Worm (Caenorhabditis elegans) whole organism, L2 larva: ENCODE measurements around the gene sek-1.

Source experiments
- C34F6.9 ChIP-seq: fragments of 150-350 bp; optimal IDR thresholded peaks from 2 replicates; lab custom pipeline; 2014; ENCODE audit warnings: missing biosample characterization, missing genetic modification characterization
- F13H6.1 ChIP-seq: sonication (generic microtip); optimal IDR thresholded peaks from 2 replicates; lab custom pipeline; 2016; ENCODE audit warnings: missing genetic modification characterization, missing compliant biosample characterization
- ZK546.5 ChIP-seq: sonication (generic microtip); optimal IDR thresholded peaks from 2 replicates; lab custom pipeline; 2017; ENCODE audit warnings: missing biosample characterization, missing genetic modification characterization
- alr-1 ChIP-seq: fragments of 150-350 bp; optimal IDR thresholded peaks from 2 replicates; lab custom pipeline; 2014; ENCODE audit warnings: missing biosample characterization, missing genetic modification characterization
- aly-2 ChIP-seq: fragments of 150-350 bp; optimal IDR thresholded peaks from 2 replicates; lab custom pipeline; 2014; ENCODE audit warnings: missing biosample characterization, missing genetic modification characterization
- ama-1 ChIP-seq: fragments of 150-350 bp; optimal IDR thresholded peaks from 2 replicates; lab custom pipeline; 2018; ENCODE audit warnings: inconsistent platforms
- blmp-1 ChIP-seq: sonication (generic microtip); optimal IDR thresholded peaks from 2 replicates; lab custom pipeline; 2017; ENCODE audit warnings: missing genetic modification characterization, mild to moderate bottlenecking, missing compliant biosample characterization, antibody characterized with exemption, moderate library complexity; ENCODE audit not compliant: insufficient read depth
- ceh-16 ChIP-seq: fragments of 150-350 bp; optimal IDR thresholded peaks from 2 replicates; lab custom pipeline; 2014; ENCODE audit warnings: missing biosample characterization, missing genetic modification characterization
- crh-2 ChIP-seq: sonication (generic microtip); optimal IDR thresholded peaks from 2 replicates; lab custom pipeline; 2017; ENCODE audit warnings: missing biosample characterization, missing genetic modification characterization
- egl-27 ChIP-seq: sonication (generic microtip); optimal IDR thresholded peaks from 3 replicates; lab custom pipeline; 2017; ENCODE audit warnings: missing biosample characterization, missing genetic modification reagents, missing genetic modification characterization
- elt-1 ChIP-seq: fragments of 150-350 bp; optimal IDR thresholded peaks from 2 replicates; lab custom pipeline; 2014; ENCODE audit warnings: missing biosample characterization, missing genetic modification characterization
- elt-3 ChIP-seq: sonication (generic microtip); optimal IDR thresholded peaks from 2 replicates; lab custom pipeline; 2017; ENCODE audit warnings: missing biosample characterization, missing genetic modification characterization
- fos-1 ChIP-seq: fragments of 150-350 bp; optimal IDR thresholded peaks from 2 replicates; lab custom pipeline; 2014; ENCODE audit warnings: missing biosample characterization, missing genetic modification characterization
- gmeb-1 ChIP-seq: fragments of 150-350 bp; optimal IDR thresholded peaks from 2 replicates; lab custom pipeline; 2014; ENCODE audit warnings: missing biosample characterization, missing genetic modification characterization
- lin-13 ChIP-seq: fragments of 150-350 bp; optimal IDR thresholded peaks from 2 replicates; lab custom pipeline; 2014; ENCODE audit warnings: missing biosample characterization, missing genetic modification reagents, missing genetic modification characterization
- lsy-2 ChIP-seq, 2 experiments: fragments of 150-350 bp in 1 of 2; sonication (generic microtip) in 1 of 2; optimal IDR thresholded peaks; 2 replicates each; lab custom pipeline; 2014 to 2017; ENCODE audit warnings: missing biosample characterization in 2 of 2, missing genetic modification characterization in 2 of 2
- mab-5 ChIP-seq: fragments of 150-350 bp; optimal IDR thresholded peaks from 2 replicates; lab custom pipeline; 2014; ENCODE audit warnings: missing biosample characterization, missing genetic modification characterization
- mdl-1 ChIP-seq, 2 experiments: fragments of 150-350 bp in 1 of 2; sonication (generic microtip) in 1 of 2; optimal IDR thresholded peaks; 2 replicates each; lab custom pipeline; 2017; ENCODE audit warnings: missing biosample characterization in 2 of 2, missing genetic modification characterization in 2 of 2
- nhr-11 ChIP-seq: fragments of 150-350 bp; optimal IDR thresholded peaks from 2 replicates; lab custom pipeline; 2014; ENCODE audit warnings: missing biosample characterization, missing genetic modification characterization
- nhr-129 ChIP-seq: fragments of 150-350 bp; optimal IDR thresholded peaks from 2 replicates; lab custom pipeline; 2014; ENCODE audit warnings: missing biosample characterization, missing genetic modification characterization
- nhr-21 ChIP-seq: fragments of 150-350 bp; optimal IDR thresholded peaks from 2 replicates; lab custom pipeline; 2014; ENCODE audit warnings: missing biosample characterization, missing genetic modification characterization
- nhr-23 ChIP-seq: fragments of 150-350 bp; optimal IDR thresholded peaks from 2 replicates; lab custom pipeline; 2014; ENCODE audit warnings: missing biosample characterization, missing genetic modification reagents, missing genetic modification characterization
- nhr-25 ChIP-seq: fragments of 150-350 bp; sonication (generic microtip); optimal IDR thresholded peaks from 3 replicates; lab custom pipeline; 2014; ENCODE audit warnings: missing biosample characterization, missing genetic modification characterization
- nhr-6 ChIP-seq: fragments of 150-350 bp; optimal IDR thresholded peaks from 2 replicates; lab custom pipeline; 2014; ENCODE audit warnings: missing biosample characterization, missing genetic modification characterization
- nhr-77 ChIP-seq: fragments of 150-350 bp; optimal IDR thresholded peaks from 2 replicates; lab custom pipeline; 2014; ENCODE audit warnings: missing biosample characterization, missing genetic modification characterization
- sem-4 ChIP-seq: fragments of 150-350 bp; optimal IDR thresholded peaks from 2 replicates; lab custom pipeline; 2014; ENCODE audit warnings: missing biosample characterization, missing genetic modification reagents, missing genetic modification characterization
- sma-3 ChIP-seq: sonication (generic microtip); optimal IDR thresholded peaks from 2 replicates; lab custom pipeline; 2016; ENCODE audit warnings: missing genetic modification reagents, missing genetic modification characterization, missing compliant biosample characterization
- sma-9 ChIP-seq, 2 experiments: fragments of 150-350 bp in 1 of 2; sonication (generic microtip) in 1 of 2; optimal IDR thresholded peaks; 2 replicates each; lab custom pipeline; 2014 to 2016; ENCODE audit warnings: missing genetic modification characterization in 2 of 2, mild to moderate bottlenecking in 1 of 2, missing biosample characterization in 1 of 2, missing compliant biosample characterization in 1 of 2, missing genetic modification reagents in 1 of 2, moderate library complexity in 1 of 2
- unc-55 ChIP-seq: fragments of 150-350 bp; sonication (generic microtip); optimal IDR thresholded peaks from 3 replicates; lab custom pipeline; 2014; ENCODE audit warnings: missing biosample characterization, missing genetic modification reagents, missing genetic modification characterization
- zag-1 ChIP-seq: fragments of 150-350 bp; optimal IDR thresholded peaks from 2 replicates; lab custom pipeline; 2014; ENCODE audit warnings: missing biosample characterization, missing genetic modification characterization
- ztf-1 ChIP-seq: fragments of 200-800 bp; sonication (Bioruptor generic); conservative IDR thresholded peaks from 2 replicates; pipeline ENCODE4 v1.3.6; 2022; ENCODE audit warnings: missing genetic modification characterization, missing compliant biosample characterization
- ztf-11 ChIP-seq: sonication (generic microtip); optimal IDR thresholded peaks from 2 replicates; lab custom pipeline; 2017; ENCODE audit warnings: missing biosample characterization, missing genetic modification characterization
- ztf-4 ChIP-seq: fragments of 150-350 bp; optimal IDR thresholded peaks from 2 replicates; lab custom pipeline; 2014; ENCODE audit warnings: missing biosample characterization, missing genetic modification characterization

sek-1 gene

DNA sequence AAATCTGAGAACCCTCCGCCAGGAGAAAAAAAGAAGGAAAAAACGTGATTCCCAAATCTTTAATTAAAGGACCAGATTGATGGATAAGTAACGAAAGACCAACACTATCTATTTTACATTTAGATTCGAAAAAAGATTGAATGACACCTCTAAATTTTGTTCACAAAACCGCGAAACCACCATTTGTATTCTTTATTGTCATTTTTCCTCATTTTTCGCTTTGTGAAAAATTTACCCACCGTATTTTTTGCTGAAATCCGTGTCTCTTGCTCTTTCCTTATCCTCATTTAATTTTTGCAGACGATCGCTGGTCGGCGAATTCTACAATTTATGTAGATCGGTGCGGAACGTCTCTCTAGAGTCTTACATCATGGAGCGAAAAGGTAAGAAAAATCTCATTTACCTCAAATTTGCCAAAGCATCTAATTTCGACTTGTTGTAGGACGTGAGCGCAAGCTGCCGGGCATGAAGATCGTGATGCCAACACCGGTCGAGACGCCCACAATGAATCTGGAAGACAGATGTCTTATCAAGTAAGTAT lies at the start of gene sek-1, which contains the start of gene R03G5.6:
TSS of gene sek-1 (plus strand) at position 301 of the 541 bp plus-strand sequence.
TSS of gene R03G5.6 (minus strand) at position 491 of the 541 bp plus-strand sequence.
- TF ChIP-seq aly-2 (tag; lab: Kevin White, UChicago): no peak
- no peak for TF ChIP-seq sem-4 (tag; lab: Kevin White, UChicago)
- TF ChIP-seq nhr-129 (tag; lab: Kevin White, UChicago): no peak
- no peak for TF ChIP-seq mdl-1 (tag; optimal IDR thresholded peaks at IDR 0.05; lab: Kevin White, UChicago)
- no peak for TF ChIP-seq ceh-16 (tag; lab: Kevin White, UChicago)
- no peak for TF ChIP-seq ztf-11
- TF ChIP-seq nhr-77 (tag; lab: Kevin White, UChicago): no peak
- TF ChIP-seq lin-13: no peak
- no peak for TF ChIP-seq ztf-4 (tag; lab: Kevin White, UChicago)

ce11 chrX:7773714-7774318 lies 42.7 kb upstream of the sek-1 start:
- peak; percentile 24 for TF ChIP-seq gmeb-1 (tag; lab: Kevin White, UChicago)
- TF ChIP-seq alr-1 (tag; lab: Kevin White, UChicago): no peak
- TF ChIP-seq nhr-25 (tag; lab: Kevin White, UChicago): peak; percentile 72
- TF ChIP-seq C34F6.9 (tag; lab: Kevin White, UChicago): peak; percentile 4
- no peak for TF ChIP-seq sem-4 (tag; lab: Kevin White, UChicago)
- TF ChIP-seq sma-3 (GFP tag; lab: Kevin White, UChicago): peak; percentile 58
- TF ChIP-seq fos-1 (tag; lab: Kevin White, UChicago): peak; percentile 20
- TF ChIP-seq nhr-129 (tag; lab: Kevin White, UChicago): peak; percentile 31
- no peak for TF ChIP-seq unc-55 (GFP tag; lab: Kevin White, UChicago)
- no peak for TF ChIP-seq zag-1 (tag; lab: Kevin White, UChicago)
- TF ChIP-seq elt-1 (tag; lab: Kevin White, UChicago): peak; percentile 88
- peak; percentile 81 for TF ChIP-seq sma-9 (GFP tag; optimal IDR thresholded peaks at IDR 0.05; lab: Kevin White, UChicago)
- TF ChIP-seq sma-9 (tag; optimal IDR thresholded peaks at IDR 0.05; lab: Kevin White, UChicago): no peak
- no peak for TF ChIP-seq nhr-77 (tag; lab: Kevin White, UChicago)
- TF ChIP-seq egl-27 (tag; lab: Kevin White, UChicago): peak; percentile 41
- TF ChIP-seq blmp-1: peak; percentile 65
- TF ChIP-seq F13H6.1: peak; percentile 13
- TF ChIP-seq crh-2 (tag; lab: Kevin White, UChicago): peak; percentile 43
- no peak for TF ChIP-seq elt-3 (tag; lab: Kevin White, UChicago)
- TF ChIP-seq nhr-21: peak; percentile 47
- TF ChIP-seq lsy-2 (tag; optimal IDR thresholded peaks at IDR 0.05; lab: Kevin White, UChicago): peak in 1 of 2 experiments; percentile 21
- TF ChIP-seq, all 48 proteins: peak for 14

ce11 chrX:7776509-7777001 lies 40.0 kb upstream of the sek-1 start, which contains the start of gene mec-7:
mec-7 (minus strand) TSS chrX:7776689.
- TF ChIP-seq ztf-4 (tag; lab: Kevin White, UChicago) (no peak), mab-5 (no peak), lin-13 (no peak), nhr-6 (tag; lab: Kevin White, UChicago) (no peak), gmeb-1 (tag; lab: Kevin White, UChicago) (no peak), nhr-11 (tag; lab: Kevin White, UChicago) (no peak), zag-1 (tag; lab: Kevin White, UChicago) (no peak), ceh-16 (tag; lab: Kevin White, UChicago) (no peak), mdl-1 (tag; optimal IDR thresholded peaks at IDR 0.05; lab: Kevin White, UChicago) (no peak), ama-1 (lab: Kevin White, UChicago) (no peak)

- TF ChIP-seq ztf-1 (GFP tag; lab: Robert Waterston, UW) (no peak), nhr-23 (tag; lab: Kevin White, UChicago) (no peak), nhr-25 (tag; lab: Kevin White, UChicago) (peak; percentile 24), blmp-1 (peak; percentile 74), ZK546.5 (tag; lab: Kevin White, UChicago) (no peak)
Observed at ce11 chrX:7778786-7779185, 37.7 kb upstream of the sek-1 start.
